Fruit fly (Drosophila melanogaster) whole organism, wandering third instar larva: Measurements from ENCODE around the gene rdx.
A peak's percentile ranks its signal among the peaks of the same experiment; 100 is the strongest.

Experiments
- Abd-B ChIP-seq: fragments of >200 bp; optimal IDR thresholded peaks from 2 replicates; lab custom pipeline; 2017; ENCODE audit warnings: missing biosample characterization, missing genetic modification characterization
- CG32264 ChIP-seq: fragments of 200-800 bp; sonication (Bioruptor generic); optimal IDR thresholded peaks from 2 replicates; lab custom pipeline; 2016; ENCODE audit warnings: missing biosample characterization, missing genetic modification characterization
- CrebA ChIP-seq: fragments of 200-800 bp; sonication (Bioruptor generic); optimal IDR thresholded peaks from 2 replicates; lab custom pipeline; 2016; ENCODE audit warnings: missing biosample characterization, mild to moderate bottlenecking, missing genetic modification characterization, borderline replicate concordance
- Dfd ChIP-seq: fragments of >200 bp; optimal IDR thresholded peaks from 2 replicates; lab custom pipeline; 2017; ENCODE audit warnings: missing biosample characterization, missing genetic modification characterization
- Dif ChIP-seq: fragments of 200-275, 200-300 bp; sonication (Bioruptor generic); optimal IDR thresholded peaks from 2 replicates; lab custom pipeline; 2018; ENCODE audit warnings: missing biosample characterization, missing genetic modification characterization; ENCODE audit not compliant: partially characterized antibody
- GATAd ChIP-seq: sonication (Bioruptor generic); optimal IDR thresholded peaks from 2 replicates; lab custom pipeline; 2016; ENCODE audit warnings: missing biosample characterization, missing genetic modification characterization
- HLH106 ChIP-seq: fragments of 200-800 bp; optimal IDR thresholded peaks from 3 replicates; lab custom pipeline; 2019; ENCODE audit warnings: missing biosample characterization, mild to moderate bottlenecking, missing genetic modification characterization, moderate library complexity
- Hnf4 ChIP-seq: fragments of 200-800 bp; sonication (Bioruptor generic); optimal IDR thresholded peaks from 2 replicates; lab custom pipeline; 2016; ENCODE audit warnings: missing biosample characterization, mild to moderate bottlenecking, missing genetic modification characterization
- Hr78 ChIP-seq: fragments of >200 bp; optimal IDR thresholded peaks from 2 replicates; lab custom pipeline; 2017; ENCODE audit warnings: missing biosample characterization, missing genetic modification characterization
- Hr83 ChIP-seq: fragments of 200-300 bp; sonication (Bioruptor generic); optimal IDR thresholded peaks from 2 replicates; lab custom pipeline; 2016; ENCODE audit warnings: missing biosample characterization, mild to moderate bottlenecking, missing genetic modification characterization, moderate library complexity; ENCODE audit not compliant: poor library complexity, severe bottlenecking
- Jra ChIP-seq: sonication (Bioruptor generic); optimal IDR thresholded peaks from 2 replicates; lab custom pipeline; 2016; ENCODE audit warnings: missing biosample characterization, missing genetic modification characterization
- Mio ChIP-seq: sonication (Bioruptor generic); optimal IDR thresholded peaks from 2 replicates; lab custom pipeline; 2016; ENCODE audit warnings: missing biosample characterization, missing genetic modification characterization
- N ChIP-seq: fragments of >200 bp; optimal IDR thresholded peaks from 2 replicates; lab custom pipeline; 2018; ENCODE audit warnings: missing biosample characterization, missing external identifiers, missing genetic modification characterization
- OdsH ChIP-seq: fragments of 200-800 bp; sonication (Bioruptor generic); optimal IDR thresholded peaks from 2 replicates; lab custom pipeline; 2016; ENCODE audit warnings: missing biosample characterization, mild to moderate bottlenecking, missing genetic modification characterization
- Rel ChIP-seq, 2 experiments: fragments of 200-800 bp; sonication (Bioruptor generic) in 1 of 2; optimal IDR thresholded peaks; 2 replicates in 1 of 2; 3 replicates in 1 of 2; lab custom pipeline; 2016 to 2019; ENCODE audit warnings: mild to moderate bottlenecking in 2 of 2, missing biosample characterization in 2 of 2, missing genetic modification characterization in 2 of 2, moderate library complexity in 1 of 2
- Sp1 ChIP-seq: fragments of 200-800 bp; sonication (Bioruptor generic); optimal IDR thresholded peaks from 3 replicates; lab custom pipeline; 2019; ENCODE audit warnings: missing biosample characterization, mild to moderate bottlenecking, missing genetic modification characterization, moderate library complexity
- Vsx2 ChIP-seq: fragments of 200-300, 225-300 bp; sonication (Bioruptor generic); optimal IDR thresholded peaks from 2 replicates; lab custom pipeline; 2018; ENCODE audit warnings: missing biosample characterization, missing genetic modification characterization; ENCODE audit not compliant: partially characterized antibody
- br ChIP-seq: fragments of 200-800 bp; sonication (Bioruptor generic); optimal IDR thresholded peaks from 2 replicates; lab custom pipeline; 2016; ENCODE audit warnings: missing biosample characterization, missing genetic modification characterization
- dl ChIP-seq, 2 experiments: fragments of 175-275, 200-275 bp in 1 of 2; fragments of 200-275 bp in 1 of 2; sonication (Bioruptor generic); optimal IDR thresholded peaks; lab custom pipeline; 2018; ENCODE audit warnings: mild to moderate bottlenecking in 2 of 2, missing biosample characterization in 2 of 2, missing genetic modification characterization in 2 of 2, moderate library complexity in 2 of 2; ENCODE audit not compliant: partially characterized antibody in 2 of 2, insufficient read depth in 1 of 2
- dmrt93B ChIP-seq: fragments of 200-800 bp; sonication (Bioruptor generic); optimal IDR thresholded peaks from 2 replicates; lab custom pipeline; 2018; ENCODE audit warnings: missing biosample characterization, mild to moderate bottlenecking, missing genetic modification characterization
- dsf ChIP-seq: sonication (Bioruptor generic); optimal IDR thresholded peaks from 2 replicates; lab custom pipeline; 2016; ENCODE audit warnings: missing biosample characterization, missing genetic modification characterization, borderline replicate concordance
- ey ChIP-seq: fragments of 200-800 bp; sonication (Bioruptor generic); optimal IDR thresholded peaks from 2 replicates; lab custom pipeline; 2016; ENCODE audit warnings: missing biosample characterization, missing genetic modification characterization
- foxo ChIP-seq, 2 experiments: fragments of 200-800 bp; sonication (Bioruptor generic); optimal IDR thresholded peaks; 2 replicates in 1 of 2; 3 replicates in 1 of 2; lab custom pipeline; 2016 to 2017; ENCODE audit warnings: missing biosample characterization in 2 of 2, missing genetic modification characterization in 2 of 2
- h ChIP-seq: fragments of 200-800 bp; sonication (Bioruptor generic); optimal IDR thresholded peaks from 3 replicates; lab custom pipeline; 2016; ENCODE audit warnings: missing biosample characterization, mild to moderate bottlenecking, missing genetic modification characterization
- jim ChIP-seq: fragments of 175-275, 200-325 bp; sonication (Bioruptor generic); optimal IDR thresholded peaks from 2 replicates; lab custom pipeline; 2016; ENCODE audit warnings: missing biosample characterization, mild to moderate bottlenecking, missing genetic modification characterization
- lola ChIP-seq: fragments of >200 bp; optimal IDR thresholded peaks from 2 replicates; lab custom pipeline; 2017; ENCODE audit warnings: missing biosample characterization, missing genetic modification characterization
- pan ChIP-seq: fragments of >200 bp; optimal IDR thresholded peaks from 2 replicates; lab custom pipeline; 2017
- rgr ChIP-seq: fragments of 200-800 bp; sonication (Bioruptor generic); optimal IDR thresholded peaks from 3 replicates; lab custom pipeline; 2016; ENCODE audit warnings: missing biosample characterization, mild to moderate bottlenecking, missing genetic modification characterization
- sage ChIP-seq: fragments of 200-800 bp; sonication (Bioruptor generic); optimal IDR thresholded peaks from 2 replicates; lab custom pipeline; 2016; ENCODE audit warnings: missing biosample characterization, mild to moderate bottlenecking, missing genetic modification characterization
- sv ChIP-seq: fragments of 200-800 bp; sonication (Bioruptor generic); optimal IDR thresholded peaks from 3 replicates; lab custom pipeline; 2016; ENCODE audit warnings: missing biosample characterization, missing genetic modification characterization
- tai ChIP-seq: sonication (Bioruptor generic); optimal IDR thresholded peaks from 2 replicates; lab custom pipeline; 2016; ENCODE audit warnings: missing biosample characterization, missing genetic modification characterization
- usp ChIP-seq: fragments of >200 bp; optimal IDR thresholded peaks from 2 replicates; lab custom pipeline; 2017; ENCODE audit warnings: missing biosample characterization, missing genetic modification characterization
- woc ChIP-seq: sonication (Bioruptor generic); optimal IDR thresholded peaks from 2 replicates; lab custom pipeline; 2016; ENCODE audit warnings: missing biosample characterization, mild to moderate bottlenecking, missing genetic modification characterization

rdx gene

dm6 chr3R:14001208-14001916 lies 30.5 kb downstream of the rdx start:
- TF ChIP-seq dl (GFP tag; optimal IDR thresholded peaks at IDR 0.05; lab: Kevin White, UChicago; ENCODE audit: insufficient read depth in 1 of 2, partially characterized antibody in 2 of 2) (no peak), Abd-B (no peak), Mio (GFP tag; lab: Kevin White, UChicago) (no peak), sv (GFP tag; lab: Kevin White, UChicago) (no peak), Hr83 (no peak), OdsH (GFP tag; lab: Kevin White, UChicago) (no peak), Sp1 (no peak), tai (GFP tag; lab: Kevin White, UChicago) (no peak), jim (GFP tag; lab: Kevin White, UChicago) (no peak), CG32264 (GFP tag; lab: Kevin White, UChicago) (no peak), HLH106 (no peak), Dfd (GFP tag; lab: Kevin White, UChicago) (no peak), Dif (no peak), rgr (GFP tag; lab: Kevin White, UChicago) (no peak), Rel (GFP tag; optimal IDR thresholded peaks at IDR 0.05; lab: Kevin White, UChicago) (no peak), Rel (tag; optimal IDR thresholded peaks at IDR 0.05; lab: Kevin White, UChicago) (no peak), br (GFP tag; lab: Kevin White, UChicago) (no peak), sage (GFP tag; lab: Kevin White, UChicago) (no peak)

- TF ChIP-seq foxo (GFP tag; optimal IDR thresholded peaks at IDR 0.05; lab: Kevin White, UChicago) (peak in 1 of 2 experiments; percentile 34), dsf (GFP tag; lab: Kevin White, UChicago) (no peak)
Measured at dm6 chr3R:13999531-13999930, 32.3 kb downstream of the rdx start.

- TF ChIP-seq CG32264 (GFP tag; lab: Kevin White, UChicago) (no peak), pan (no peak), Dif (no peak), tai (GFP tag; lab: Kevin White, UChicago) (no peak), dmrt93B (GFP tag; lab: Kevin White, UChicago) (no peak), sage (GFP tag; lab: Kevin White, UChicago) (no peak), usp (GFP tag; lab: Kevin White, UChicago) (no peak)
Measured at dm6 chr3R:13998595-13998994, 33.3 kb downstream of the rdx start.

dm6 chr3R:13998162-13998561 lies 33.7 kb downstream of the rdx start:
- no peak for TF ChIP-seq Dif
- TF ChIP-seq CG32264 (GFP tag; lab: Kevin White, UChicago), result no peak
- no peak for TF ChIP-seq OdsH (GFP tag; lab: Kevin White, UChicago)
- TF ChIP-seq Hnf4, result no peak
- no peak for TF ChIP-seq Hr78
- TF ChIP-seq jim (GFP tag; lab: Kevin White, UChicago), result no peak
- no peak for TF ChIP-seq N (GFP tag; lab: Kevin White, UChicago)
- no peak for TF ChIP-seq sage (GFP tag; lab: Kevin White, UChicago)
- TF ChIP-seq woc (GFP tag; lab: Kevin White, UChicago), result no peak
- TF ChIP-seq Mio (GFP tag; lab: Kevin White, UChicago), result no peak
- no peak for TF ChIP-seq foxo (GFP tag; optimal IDR thresholded peaks at IDR 0.05; lab: Kevin White, UChicago)
- TF ChIP-seq dsf (GFP tag; lab: Kevin White, UChicago), result no peak
- no peak for TF ChIP-seq pan
- TF ChIP-seq rgr (GFP tag; lab: Kevin White, UChicago), result no peak
- TF ChIP-seq Vsx2 (GFP tag; lab: Kevin White, UChicago), result no peak
- no peak for TF ChIP-seq tai (GFP tag; lab: Kevin White, UChicago)
- no peak for TF ChIP-seq HLH106
- no peak for TF ChIP-seq CrebA (GFP tag; lab: Kevin White, UChicago)
- no peak for TF ChIP-seq h
- TF ChIP-seq, all 38 proteins: peak for 0

- TF ChIP-seq sv (GFP tag; lab: Kevin White, UChicago) (no peak), GATAd (GFP tag; lab: Kevin White, UChicago) (no peak), ey (GFP tag; lab: Kevin White, UChicago) (no peak), sage (GFP tag; lab: Kevin White, UChicago) (no peak), Jra (GFP tag; lab: Kevin White, UChicago) (no peak), lola (no peak)
Measured at dm6 chr3R:13997762-13998161, 34.1 kb downstream of the rdx start.
